Worm (Caenorhabditis elegans): Measurements from ENCODE around the gene cyp-33D3.

DNA sequence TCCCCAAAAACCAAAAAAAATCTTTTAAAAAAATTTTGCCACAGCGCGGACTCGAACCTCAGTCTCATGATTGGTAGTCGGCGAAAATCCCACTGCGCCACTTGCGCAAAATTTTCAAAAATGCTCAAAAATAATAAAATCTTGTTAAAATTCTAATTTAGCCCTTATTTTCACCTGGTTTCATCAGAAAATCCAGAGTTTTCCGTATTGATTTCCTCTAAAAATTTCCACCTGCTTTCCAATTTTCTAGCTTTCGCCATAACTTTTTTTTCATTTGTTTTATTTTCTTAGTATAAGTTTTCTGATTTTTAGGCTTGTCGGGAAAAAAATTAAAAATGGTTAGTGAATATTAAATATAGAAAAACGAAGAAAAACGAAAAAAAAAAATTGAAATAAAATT lies 9.7 kb downstream of the cyp-33D3 start:
- TF ChIP-seq him-1 (tag; optimal IDR thresholded peaks at IDR 0.05) (no peak), dao-5 (tag; optimal IDR thresholded peaks at IDR 0.05) (no peak)

Measured in whole organism, L4/young adult.